Worm (Caenorhabditis elegans) whole organism, L2 larva: ENCODE data around the gene T13C5.3.

Experiments used
- C34F6.9 ChIP-seq: fragments of 150-350 bp; optimal IDR thresholded peaks from 2 replicates; lab custom pipeline; 2014; ENCODE audit warnings: missing biosample characterization, missing genetic modification characterization
- F13H6.1 ChIP-seq: sonication (generic microtip); optimal IDR thresholded peaks from 2 replicates; lab custom pipeline; 2016; ENCODE audit warnings: missing genetic modification characterization, missing compliant biosample characterization
- R02D3.7 ChIP-seq: fragments of 150-350 bp; optimal IDR thresholded peaks from 2 replicates; lab custom pipeline; 2014; ENCODE audit warnings: missing biosample characterization, missing genetic modification characterization
- Y55F3AM.14 ChIP-seq: fragments of 200-800 bp; sonication (Bioruptor generic); optimal IDR thresholded peaks from 2 replicates; lab custom pipeline; 2018; ENCODE audit warnings: mild to moderate bottlenecking, missing genetic modification characterization, missing compliant biosample characterization
- ZK546.5 ChIP-seq: sonication (generic microtip); optimal IDR thresholded peaks from 2 replicates; lab custom pipeline; 2017; ENCODE audit warnings: missing biosample characterization, missing genetic modification characterization
- blmp-1 ChIP-seq: sonication (generic microtip); optimal IDR thresholded peaks from 2 replicates; lab custom pipeline; 2017; ENCODE audit warnings: missing genetic modification characterization, mild to moderate bottlenecking, missing compliant biosample characterization, antibody characterized with exemption, moderate library complexity; ENCODE audit not compliant: insufficient read depth
- ceh-82 ChIP-seq: fragments of 150-350 bp; optimal IDR thresholded peaks from 2 replicates; lab custom pipeline; 2014; ENCODE audit warnings: missing biosample characterization, missing genetic modification characterization
- crh-2 ChIP-seq: sonication (generic microtip); optimal IDR thresholded peaks from 2 replicates; lab custom pipeline; 2017; ENCODE audit warnings: missing biosample characterization, missing genetic modification characterization
- egl-27 ChIP-seq: sonication (generic microtip); optimal IDR thresholded peaks from 3 replicates; lab custom pipeline; 2017; ENCODE audit warnings: missing biosample characterization, missing genetic modification reagents, missing genetic modification characterization
- elt-1 ChIP-seq: fragments of 150-350 bp; optimal IDR thresholded peaks from 2 replicates; lab custom pipeline; 2014; ENCODE audit warnings: missing biosample characterization, missing genetic modification characterization
- elt-3 ChIP-seq: sonication (generic microtip); optimal IDR thresholded peaks from 2 replicates; lab custom pipeline; 2017; ENCODE audit warnings: missing biosample characterization, missing genetic modification characterization
- fos-1 ChIP-seq: fragments of 150-350 bp; optimal IDR thresholded peaks from 2 replicates; lab custom pipeline; 2014; ENCODE audit warnings: missing biosample characterization, missing genetic modification characterization
- lin-13 ChIP-seq: fragments of 150-350 bp; optimal IDR thresholded peaks from 2 replicates; lab custom pipeline; 2014; ENCODE audit warnings: missing biosample characterization, missing genetic modification reagents, missing genetic modification characterization
- lin-39 ChIP-seq: fragments of 150-350 bp; optimal IDR thresholded peaks from 2 replicates; lab custom pipeline; 2014; ENCODE audit warnings: missing biosample characterization, missing genetic modification reagents, missing genetic modification characterization
- lsy-2 ChIP-seq, 2 experiments: fragments of 150-350 bp in 1 of 2; sonication (generic microtip) in 1 of 2; optimal IDR thresholded peaks; 2 replicates each; lab custom pipeline; 2014 to 2017; ENCODE audit warnings: missing biosample characterization in 2 of 2, missing genetic modification characterization in 2 of 2
- mab-5 ChIP-seq: fragments of 150-350 bp; optimal IDR thresholded peaks from 2 replicates; lab custom pipeline; 2014; ENCODE audit warnings: missing biosample characterization, missing genetic modification characterization
- mbf-1 ChIP-seq: sonication (generic microtip); optimal IDR thresholded peaks from 2 replicates; lab custom pipeline; 2017; ENCODE audit warnings: missing biosample characterization, missing genetic modification characterization
- mdl-1 ChIP-seq, 2 experiments: fragments of 150-350 bp in 1 of 2; sonication (generic microtip) in 1 of 2; optimal IDR thresholded peaks; 2 replicates each; lab custom pipeline; 2017; ENCODE audit warnings: missing biosample characterization in 2 of 2, missing genetic modification characterization in 2 of 2
- nhr-10 ChIP-seq: sonication (generic microtip); optimal IDR thresholded peaks from 2 replicates; lab custom pipeline; 2017; ENCODE audit warnings: missing biosample characterization, missing genetic modification characterization
- nhr-11 ChIP-seq: fragments of 150-350 bp; optimal IDR thresholded peaks from 2 replicates; lab custom pipeline; 2014; ENCODE audit warnings: missing biosample characterization, missing genetic modification characterization
- nhr-129 ChIP-seq: fragments of 150-350 bp; optimal IDR thresholded peaks from 2 replicates; lab custom pipeline; 2014; ENCODE audit warnings: missing biosample characterization, missing genetic modification characterization
- nhr-21 ChIP-seq: fragments of 150-350 bp; optimal IDR thresholded peaks from 2 replicates; lab custom pipeline; 2014; ENCODE audit warnings: missing biosample characterization, missing genetic modification characterization
- nhr-23 ChIP-seq: fragments of 150-350 bp; optimal IDR thresholded peaks from 2 replicates; lab custom pipeline; 2014; ENCODE audit warnings: missing biosample characterization, missing genetic modification reagents, missing genetic modification characterization
- nhr-237 ChIP-seq: fragments of 150-350 bp; optimal IDR thresholded peaks from 2 replicates; lab custom pipeline; 2014; ENCODE audit warnings: missing biosample characterization, missing genetic modification characterization
- nhr-25 ChIP-seq: fragments of 150-350 bp; sonication (generic microtip); optimal IDR thresholded peaks from 3 replicates; lab custom pipeline; 2014; ENCODE audit warnings: missing biosample characterization, missing genetic modification characterization
- nhr-6 ChIP-seq: fragments of 150-350 bp; optimal IDR thresholded peaks from 2 replicates; lab custom pipeline; 2014; ENCODE audit warnings: missing biosample characterization, missing genetic modification characterization
- nhr-77 ChIP-seq: fragments of 150-350 bp; optimal IDR thresholded peaks from 2 replicates; lab custom pipeline; 2014; ENCODE audit warnings: missing biosample characterization, missing genetic modification characterization
- peb-1 ChIP-seq: fragments of 150-350 bp; optimal IDR thresholded peaks from 2 replicates; lab custom pipeline; 2014; ENCODE audit warnings: missing biosample characterization, missing genetic modification characterization
- sem-4 ChIP-seq: fragments of 150-350 bp; optimal IDR thresholded peaks from 2 replicates; lab custom pipeline; 2014; ENCODE audit warnings: missing biosample characterization, missing genetic modification reagents, missing genetic modification characterization
- skn-1 ChIP-seq: sonication (generic microtip); optimal IDR thresholded peaks from 2 replicates; lab custom pipeline; 2017; ENCODE audit warnings: missing biosample characterization, missing genetic modification characterization
- sma-3 ChIP-seq: sonication (generic microtip); optimal IDR thresholded peaks from 2 replicates; lab custom pipeline; 2016; ENCODE audit warnings: missing genetic modification reagents, missing genetic modification characterization, missing compliant biosample characterization
- sma-9 ChIP-seq, 2 experiments: fragments of 150-350 bp in 1 of 2; sonication (generic microtip) in 1 of 2; optimal IDR thresholded peaks; 2 replicates each; lab custom pipeline; 2014 to 2016; ENCODE audit warnings: missing genetic modification characterization in 2 of 2, mild to moderate bottlenecking in 1 of 2, missing biosample characterization in 1 of 2, missing compliant biosample characterization in 1 of 2, missing genetic modification reagents in 1 of 2, moderate library complexity in 1 of 2
- snpc-4 ChIP-seq: fragments of 150-350 bp; optimal IDR thresholded peaks from 2 replicates; lab custom pipeline; 2014; ENCODE audit warnings: missing biosample characterization, missing genetic modification characterization
- unc-39 ChIP-seq: fragments of 150-350 bp; optimal IDR thresholded peaks from 2 replicates; lab custom pipeline; 2014; ENCODE audit warnings: missing biosample characterization, missing genetic modification characterization
- unc-55 ChIP-seq: fragments of 150-350 bp; sonication (generic microtip); optimal IDR thresholded peaks from 3 replicates; lab custom pipeline; 2014; ENCODE audit warnings: missing biosample characterization, missing genetic modification reagents, missing genetic modification characterization
- unc-62 ChIP-seq: fragments of 150-350 bp; optimal IDR thresholded peaks from 2 replicates; lab custom pipeline; 2014; ENCODE audit warnings: missing biosample characterization, missing genetic modification reagents, missing genetic modification characterization
- ztf-1 ChIP-seq: fragments of 200-800 bp; sonication (Bioruptor generic); conservative IDR thresholded peaks from 2 replicates; pipeline ENCODE4 v1.3.6; 2022; ENCODE audit warnings: missing genetic modification characterization, missing compliant biosample characterization
- ztf-11 ChIP-seq: sonication (generic microtip); optimal IDR thresholded peaks from 2 replicates; lab custom pipeline; 2017; ENCODE audit warnings: missing biosample characterization, missing genetic modification characterization
- ztf-4 ChIP-seq: fragments of 150-350 bp; optimal IDR thresholded peaks from 2 replicates; lab custom pipeline; 2014; ENCODE audit warnings: missing biosample characterization, missing genetic modification characterization

The T13C5.3 gene

DNA sequence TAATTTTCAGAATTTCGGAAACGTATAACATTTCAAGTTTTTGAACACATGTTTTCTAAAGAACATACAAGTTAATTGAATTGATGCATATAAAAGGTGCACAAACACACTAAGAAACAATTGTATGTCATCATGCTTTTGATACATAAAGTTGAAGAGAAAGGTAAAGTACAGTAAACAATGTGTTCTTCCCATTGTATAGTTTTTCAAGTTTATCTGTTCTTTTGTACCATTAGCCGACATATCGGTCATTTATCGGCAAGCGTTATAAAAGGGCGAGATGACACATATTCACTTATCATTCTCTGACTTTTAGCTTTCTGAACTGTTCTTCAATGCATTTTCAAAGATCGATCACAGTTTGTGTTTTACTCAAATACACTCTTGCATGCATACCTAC lies 11.6 kb downstream of the T13C5.3 start, which contains the start of gene T13C5.9:
Gene T13C5.9 (plus strand): TSS at position 301 of the 400 bp plus-strand sequence.
- TF ChIP-seq lin-13 (GFP tag; lab: Kevin White, UChicago) (no peak), ZK546.5 (tag; lab: Kevin White, UChicago) (no peak), sem-4 (no peak), crh-2 (no peak), nhr-23 (tag; lab: Kevin White, UChicago) (no peak), ztf-4 (tag; lab: Kevin White, UChicago) (no peak), lsy-2 (tag; optimal IDR thresholded peaks at IDR 0.05; lab: Kevin White, UChicago) (no peak), nhr-237 (tag; lab: Kevin White, UChicago) (no peak), unc-39 (no peak), mdl-1 (tag; optimal IDR thresholded peaks at IDR 0.05; lab: Kevin White, UChicago) (no peak), skn-1 (tag; lab: Kevin White, UChicago) (no peak), nhr-10 (tag; lab: Kevin White, UChicago) (no peak), peb-1 (tag; lab: Kevin White, UChicago) (no peak), nhr-25 (tag; lab: Kevin White, UChicago) (no peak), nhr-129 (tag; lab: Kevin White, UChicago) (no peak)

DNA sequence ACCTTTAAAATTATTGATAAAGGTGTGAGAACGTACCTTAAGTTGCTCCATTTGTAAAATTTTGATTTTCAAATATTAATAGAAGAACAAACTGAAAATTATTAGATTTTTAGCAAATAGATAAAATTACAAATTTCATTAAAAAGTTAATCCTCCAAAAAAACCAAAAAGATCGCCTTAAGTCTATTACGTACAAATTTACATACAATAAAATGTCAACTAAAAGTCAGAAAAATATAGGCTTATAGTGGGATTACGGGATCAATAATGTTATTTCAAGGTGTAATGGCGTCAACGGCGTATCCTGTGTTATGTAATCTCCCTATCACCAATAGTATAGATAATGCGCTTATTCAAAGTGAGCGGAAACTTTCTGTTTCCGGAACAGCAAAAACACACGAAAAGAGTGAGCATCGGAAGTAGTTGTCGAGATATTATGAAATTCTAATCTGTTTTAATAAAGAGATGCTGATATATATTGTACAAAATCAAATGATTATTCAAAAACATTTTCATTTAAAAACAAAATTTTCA lies 15.9 kb downstream of the T13C5.3 start, which contains the start of gene ceh-54:
Gene ceh-54 (minus strand): TSS at position 51 of the 534 bp plus-strand sequence.
- TF ChIP-seq blmp-1 (tag; lab: Kevin White, UChicago) (no peak), sma-9 (GFP tag; optimal IDR thresholded peaks at IDR 0.05; lab: Kevin White, UChicago) (peak; percentile 3), sma-9 (tag; optimal IDR thresholded peaks at IDR 0.05; lab: Kevin White, UChicago) (no peak)

DNA sequence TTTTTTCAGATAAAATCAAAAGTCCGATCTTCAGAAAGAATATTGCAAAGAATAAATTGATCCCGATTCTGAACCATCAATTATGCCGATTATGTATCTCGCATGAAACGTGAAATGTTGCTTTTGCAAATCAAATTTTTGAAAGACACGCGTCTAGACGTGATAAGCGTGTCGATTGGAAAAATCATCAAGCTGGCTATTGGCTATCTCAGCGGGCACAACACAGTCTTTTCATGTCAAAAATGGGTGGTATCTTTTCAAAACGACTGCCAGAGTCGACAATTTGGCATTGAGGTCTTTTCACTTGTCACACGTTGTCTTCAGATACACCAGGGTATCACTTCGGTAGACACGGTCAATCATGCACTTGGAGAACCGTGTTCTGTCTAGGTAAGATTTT lies 18.3 kb downstream of the T13C5.3 start, which contains the start of gene daf-9:
Gene daf-9 (plus strand): TSS at position 301 of the 400 bp plus-strand sequence.
- TF ChIP-seq R02D3.7 (tag; lab: Kevin White, UChicago) (no peak), lin-39 (tag; lab: Kevin White, UChicago) (no peak), ztf-11 (tag; lab: Kevin White, UChicago) (no peak), Y55F3AM.14 (GFP tag; lab: Kevin White, UChicago) (no peak), lsy-2 (tag; optimal IDR thresholded peaks at IDR 0.05; lab: Kevin White, UChicago) (no peak), sem-4 (no peak), nhr-77 (tag; lab: Kevin White, UChicago) (no peak), skn-1 (tag; lab: Kevin White, UChicago) (no peak), nhr-10 (tag; lab: Kevin White, UChicago) (no peak), unc-39 (no peak), ztf-1 (no peak), snpc-4 (tag; lab: Kevin White, UChicago) (no peak), elt-3 (tag; lab: Kevin White, UChicago) (no peak)

- TF ChIP-seq lsy-2 (tag; optimal IDR thresholded peaks at IDR 0.05; lab: Kevin White, UChicago) (peak in 1 of 2 experiments; percentile 57), nhr-6 (peak; percentile 0), mdl-1 (tag; optimal IDR thresholded peaks at IDR 0.05; lab: Kevin White, UChicago) (peak in 1 of 2 experiments; percentile 30), ZK546.5 (tag; lab: Kevin White, UChicago) (no peak), fos-1 (peak; percentile 32), blmp-1 (tag; lab: Kevin White, UChicago) (peak; percentile 57), crh-2 (peak; percentile 1), nhr-129 (tag; lab: Kevin White, UChicago) (peak; percentile 56), nhr-25 (tag; lab: Kevin White, UChicago) (peak; percentile 56), nhr-21 (tag; lab: Kevin White, UChicago) (peak; percentile 80), sma-3 (peak; percentile 79), ceh-82 (tag; lab: Kevin White, UChicago) (no peak), mab-5 (tag; lab: Kevin White, UChicago) (no peak), elt-3 (tag; lab: Kevin White, UChicago) (no peak), sma-9 (GFP tag; optimal IDR thresholded peaks at IDR 0.05; lab: Kevin White, UChicago) (peak; percentile 66), sma-9 (tag; optimal IDR thresholded peaks at IDR 0.05; lab: Kevin White, UChicago) (no peak), egl-27 (tag; lab: Kevin White, UChicago) (peak; percentile 18)
These were observed 23.2 kb downstream of the T13C5.3 start for ce11 chrX:6201542-6201941.

ce11 chrX:6202809-6203208 lies 24.5 kb downstream of the T13C5.3 start:
- TF ChIP-seq ztf-4 (tag; lab: Kevin White, UChicago) (peak; percentile 27), nhr-11 (tag; lab: Kevin White, UChicago) (no peak), nhr-6 (no peak), lsy-2 (tag; optimal IDR thresholded peaks at IDR 0.05; lab: Kevin White, UChicago) (peak in 1 of 2 experiments; percentile 27), R02D3.7 (tag; lab: Kevin White, UChicago) (no peak), F13H6.1 (tag; lab: Kevin White, UChicago) (peak; percentile 19), unc-55 (GFP tag; lab: Kevin White, UChicago) (no peak), sma-9 (GFP tag; optimal IDR thresholded peaks at IDR 0.05; lab: Kevin White, UChicago) (no peak), sma-9 (tag; optimal IDR thresholded peaks at IDR 0.05; lab: Kevin White, UChicago) (no peak), mbf-1 (no peak), unc-62 (GFP tag; lab: Kevin White, UChicago) (no peak), C34F6.9 (tag; lab: Kevin White, UChicago) (peak; percentile 8), peb-1 (tag; lab: Kevin White, UChicago) (no peak), nhr-23 (tag; lab: Kevin White, UChicago) (no peak), ztf-1 (no peak), nhr-77 (tag; lab: Kevin White, UChicago) (no peak), fos-1 (no peak), sma-3 (no peak), snpc-4 (tag; lab: Kevin White, UChicago) (no peak), crh-2 (no peak), sem-4 (no peak), skn-1 (tag; lab: Kevin White, UChicago) (no peak), elt-1 (no peak), nhr-129 (tag; lab: Kevin White, UChicago) (peak; percentile 64), blmp-1 (tag; lab: Kevin White, UChicago) (no peak)
